Fruit fly (Drosophila melanogaster): ENCODE measurements around the gene Sap47.

The Sap47 gene

dm6 chr3R:16004691-16005474, 70.0 kb downstream of the Sap47 start (continued):
- TF ChIP-seq NC2β (GFP tag; optimal IDR thresholded peaks at IDR 0.05) (no peak), gro (GFP tag; optimal IDR thresholded peaks at IDR 0.05) (peak; percentile 55), nerfin-2 (GFP tag; IDR thresholded peaks at IDR 0.05; ENCODE audit: partially characterized antibody) (no peak), Ets65A (GFP tag) (peak; percentile 7), CG10979 (tag; optimal IDR thresholded peaks at IDR 0.05) (no peak), odd (GFP tag; optimal IDR thresholded peaks at IDR 0.05) (no peak), zfh1 (GFP tag; IDR thresholded peaks at IDR 0.05) (no peak), CG6254 (GFP tag; optimal IDR thresholded peaks at IDR 0.05) (peak; percentile 4), CG6813 (GFP tag; optimal IDR thresholded peaks at IDR 0.05) (peak; percentile 65), MTF-1 (GFP tag; optimal IDR thresholded peaks at IDR 0.05; ENCODE audit: borderline replicate concordance) (peak; percentile 12), emc (GFP tag; optimal IDR thresholded peaks at IDR 0.05) (no peak), hth (optimal IDR thresholded peaks at IDR 0.05) (no peak), zen2 (GFP tag; IDR thresholded peaks at IDR 0.05; ENCODE audit: partially characterized antibody) (no peak), CG12104 (GFP tag; optimal IDR thresholded peaks at IDR 0.05) (no peak), HmgZ (tag; optimal IDR thresholded peaks at IDR 0.05) (peak; percentile 72), HLH3B (GFP tag; IDR thresholded peaks at IDR 0.05) (no peak), CG15479 (GFP tag; optimal IDR thresholded peaks at IDR 0.05) (no peak), Mrtf (GFP tag; IDR thresholded peaks at IDR 0.05) (no peak), HLHmδ (GFP tag; optimal IDR thresholded peaks at IDR 0.05) (no peak), bab2 (GFP tag; optimal IDR thresholded peaks at IDR 0.05) (no peak), Optix (GFP tag; IDR thresholded peaks at IDR 0.05) (no peak), CG17385 (GFP tag; optimal IDR thresholded peaks at IDR 0.05) (peak; percentile 10), eyg (GFP tag; optimal IDR thresholded peaks at IDR 0.05) (no peak), CrebB (tag; optimal IDR thresholded peaks at IDR 0.05) (no peak), CG1832 (GFP tag; optimal IDR thresholded peaks at IDR 0.05) (peak; percentile 15), toy (GFP tag; IDR thresholded peaks at IDR 0.05) (no peak), Ravus (GFP tag; IDR thresholded peaks at IDR 0.05) (no peak), gsb-n (tag; optimal IDR thresholded peaks at IDR 0.05) (no peak), Dfd (GFP tag; optimal IDR thresholded peaks at IDR 0.05) (no peak), Gsc (GFP tag; IDR thresholded peaks at IDR 0.05) (no peak), usp (GFP tag; optimal IDR thresholded peaks at IDR 0.05) (no peak), CG1529 (GFP tag; optimal IDR thresholded peaks at IDR 0.05) (no peak), CG6689 (GFP tag; IDR thresholded peaks at IDR 0.05) (no peak), CG1647 (GFP tag; optimal IDR thresholded peaks at IDR 0.05) (no peak), Hey (tag; optimal IDR thresholded peaks at IDR 0.05) (peak; percentile 80), CG33557 (GFP tag; optimal IDR thresholded peaks at IDR 0.05) (no peak), BtbVII (GFP tag; optimal IDR thresholded peaks at IDR 0.05) (peak; percentile 50), chinmo (GFP tag; IDR thresholded peaks at IDR 0.05; ENCODE audit: partially characterized antibody) (peak; percentile 75; the same call in 2 of the 4 replicates), CG17829 (tag; optimal IDR thresholded peaks at IDR 0.05) (no peak), CG6683 (GFP tag; optimal IDR thresholded peaks at IDR 0.05) (no peak), NK7.1 (GFP tag; optimal IDR thresholded peaks at IDR 0.05) (no peak), CG18619 (GFP tag; optimal IDR thresholded peaks at IDR 0.05) (no peak), sima (GFP tag; optimal IDR thresholded peaks at IDR 0.05) (no peak), esg (GFP tag; conservative IDR thresholded peaks at IDR 0.05) (no peak), corto (GFP tag; optimal IDR thresholded peaks at IDR 0.05) (no peak), wor (GFP tag; IDR thresholded peaks at IDR 0.05) (no peak), CG15601 (tag; optimal IDR thresholded peaks at IDR 0.05) (no peak), CG7745 (tag; optimal IDR thresholded peaks at IDR 0.05) (no peak), D19B (GFP tag; optimal IDR thresholded peaks at IDR 0.05) (no peak), tin (GFP tag; optimal IDR thresholded peaks at IDR 0.05) (no peak)

Data from whole organism, embryonic.